Worm (Caenorhabditis elegans) whole organism, L4 larva: ENCODE measurements around the gene srw-61.

Experiments used
- F44E2.7 ChIP-seq: fragments of 200-800 bp; sonication (Bioruptor generic); IDR thresholded peaks from 2 replicates; pipeline ENCODE4 v2.1.2; 2022; ENCODE audit warnings: missing genetic modification characterization, missing compliant biosample characterization
- F49E8.2 ChIP-seq: sonication (generic microtip); optimal IDR thresholded peaks from 2 replicates; lab custom pipeline; 2016; ENCODE audit warnings: missing compliant biosample characterization, mild to moderate bottlenecking, missing genetic modification characterization, borderline replicate concordance
- T26A8.4 ChIP-seq: fragments of 200-800 bp; sonication (Bioruptor generic); IDR thresholded peaks from 2 replicates; pipeline ENCODE4 v1.3.6; 2022; ENCODE audit warnings: missing genetic modification characterization, missing compliant biosample characterization
- ZK546.5 ChIP-seq, 2 experiments: sonication (generic microtip); optimal IDR thresholded peaks; 2 replicates each; lab custom pipeline; 2017; ENCODE audit warnings: missing biosample characterization in 2 of 2, missing genetic modification characterization in 2 of 2
- aha-1 ChIP-seq: fragments of 150-350 bp; peaks from one replicate; lab custom pipeline; 2014; ENCODE audit warnings: missing biosample characterization, missing genetic modification characterization
- arid-1 ChIP-seq: fragments of 200-800 bp; sonication (Bioruptor generic); conservative IDR thresholded peaks from 2 replicates; pipeline ENCODE4 v1.3.6; 2022; ENCODE audit warnings: missing genetic modification reagents, missing genetic modification characterization, missing compliant biosample characterization
- ceh-20 ChIP-seq: fragments of 200-800 bp; sonication (Bioruptor generic); IDR thresholded peaks from 2 replicates; pipeline ENCODE4 v1.3.6; 2022; ENCODE audit warnings: missing genetic modification reagents, missing genetic modification characterization, missing compliant biosample characterization
- ceh-32 ChIP-seq: sonication (generic microtip); optimal IDR thresholded peaks from 2 replicates; lab custom pipeline; 2016; ENCODE audit warnings: mild to moderate bottlenecking, missing genetic modification characterization, missing compliant biosample characterization; ENCODE audit not compliant: poor library complexity
- ctbp-1 ChIP-seq: fragments of 200-800 bp; sonication (Bioruptor generic); IDR thresholded peaks from 2 replicates; pipeline ENCODE4 v1.3.6; 2022; ENCODE audit warnings: missing genetic modification reagents, missing genetic modification characterization, missing compliant biosample characterization
- daf-12 ChIP-seq: fragments of 150-350 bp; optimal IDR thresholded peaks from 2 replicates; lab custom pipeline; 2014; ENCODE audit warnings: missing biosample characterization, missing genetic modification reagents, missing genetic modification characterization
- dpl-1 ChIP-seq: fragments of 150-350 bp; optimal IDR thresholded peaks from 2 replicates; lab custom pipeline; 2014; ENCODE audit warnings: missing biosample characterization, missing genetic modification reagents, missing genetic modification characterization
- dve-1 ChIP-seq: sonication (generic microtip); optimal IDR thresholded peaks from 2 replicates; lab custom pipeline; 2017; ENCODE audit warnings: antibody characterized with exemption, mild to moderate bottlenecking, missing genetic modification characterization, missing compliant biosample characterization; ENCODE audit not compliant: insufficient read depth
- egl-43 ChIP-seq: fragments of 200-800 bp; sonication (Bioruptor generic); IDR thresholded peaks from 2 replicates; pipeline ENCODE4 v1.3.6; 2022; ENCODE audit warnings: missing genetic modification reagents, missing genetic modification characterization, missing compliant biosample characterization
- gei-8 ChIP-seq: fragments of 200-800 bp; sonication (Bioruptor generic); optimal IDR thresholded peaks from 2 replicates; lab custom pipeline; 2018; ENCODE audit warnings: mild to moderate bottlenecking, missing genetic modification characterization, missing compliant biosample characterization
- hlh-11 ChIP-seq: fragments of 200-800 bp; sonication (Bioruptor generic); optimal IDR thresholded peaks from 2 replicates; lab custom pipeline; 2018; ENCODE audit warnings: mild to moderate bottlenecking, missing genetic modification characterization, missing compliant biosample characterization
- hlh-30 ChIP-seq: sonication (generic microtip); optimal IDR thresholded peaks from 2 replicates; lab custom pipeline; 2017; ENCODE audit warnings: antibody characterized with exemption, mild to moderate bottlenecking, missing genetic modification characterization, missing compliant biosample characterization; ENCODE audit not compliant: insufficient read depth
- jun-1 ChIP-seq: fragments of 150-350 bp; optimal IDR thresholded peaks from 2 replicates; lab custom pipeline; 2014; ENCODE audit warnings: missing biosample characterization, missing genetic modification reagents, missing genetic modification characterization
- lin-13 ChIP-seq: fragments of 150-350 bp; optimal IDR thresholded peaks from 2 replicates; lab custom pipeline; 2014; ENCODE audit warnings: missing biosample characterization, missing genetic modification reagents, missing genetic modification characterization
- lin-39 ChIP-seq: fragments of 150-350 bp; optimal IDR thresholded peaks from 2 replicates; lab custom pipeline; 2014; ENCODE audit warnings: missing biosample characterization, missing genetic modification reagents, missing genetic modification characterization
- lir-3 ChIP-seq: sonication (generic microtip); optimal IDR thresholded peaks from 2 replicates; lab custom pipeline; 2016; ENCODE audit warnings: mild to moderate bottlenecking, missing genetic modification characterization, missing compliant biosample characterization
- madf-9 ChIP-seq: fragments of 200-800 bp; sonication (Bioruptor generic); conservative IDR thresholded peaks from 2 replicates; pipeline ENCODE4 v1.3.6; 2022; ENCODE audit warnings: missing genetic modification reagents, missing genetic modification characterization, missing compliant biosample characterization
- mdt-29 ChIP-seq: fragments of 200-800 bp; sonication (Bioruptor generic); IDR thresholded peaks from 2 replicates; pipeline ENCODE4 v1.3.6; 2022; ENCODE audit warnings: missing genetic modification reagents, missing genetic modification characterization, missing compliant biosample characterization
- mxl-3 ChIP-seq: fragments of 200-800 bp; sonication (Bioruptor generic); optimal IDR thresholded peaks from 2 replicates; lab custom pipeline; 2018; ENCODE audit warnings: mild to moderate bottlenecking, missing genetic modification characterization, missing compliant biosample characterization
- nhr-10 ChIP-seq: fragments of 150-350 bp; optimal IDR thresholded peaks from 2 replicates; lab custom pipeline; 2014; ENCODE audit warnings: missing biosample characterization, missing genetic modification characterization
- nhr-237 ChIP-seq: sonication (generic microtip); optimal IDR thresholded peaks from 2 replicates; lab custom pipeline; 2017; ENCODE audit warnings: missing biosample characterization, missing genetic modification characterization
- nhr-25 ChIP-seq: sonication (generic microtip); optimal IDR thresholded peaks from 2 replicates; lab custom pipeline; 2017; ENCODE audit warnings: missing genetic modification characterization, mild to moderate bottlenecking, missing compliant biosample characterization, antibody characterized with exemption, moderate library complexity, borderline replicate concordance; ENCODE audit not compliant: insufficient read depth
- nhr-42 ChIP-seq: fragments of 200-800 bp; sonication (Bioruptor generic); IDR thresholded peaks from 2 replicates; pipeline ENCODE4 v1.3.6; 2022; ENCODE audit warnings: missing genetic modification characterization, missing compliant biosample characterization
- nhr-6 ChIP-seq: fragments of 150-350 bp; optimal IDR thresholded peaks from 2 replicates; lab custom pipeline; 2014; ENCODE audit warnings: missing biosample characterization, missing genetic modification characterization
- pha-4 ChIP-seq, 2 experiments: fragments of 150-350 bp in 1 of 2; fragments of 200-800 bp in 1 of 2; sonication (Bioruptor generic) in 1 of 2; IDR thresholded peaks in 1 of 2; optimal IDR thresholded peaks in 1 of 2; 2 replicates each; pipeline versions ENCODE4 v1.3.6 to Lab custom; 2014 to 2022; ENCODE audit warnings: missing genetic modification characterization in 2 of 2, missing genetic modification reagents in 2 of 2, missing biosample characterization in 1 of 2, missing compliant biosample characterization in 1 of 2
- pqm-1 ChIP-seq: sonication (generic microtip); optimal IDR thresholded peaks from 2 replicates; lab custom pipeline; 2017; ENCODE audit warnings: missing biosample characterization, missing genetic modification characterization
- saeg-2 ChIP-seq: fragments of 200-800 bp; sonication (Bioruptor generic); IDR thresholded peaks from 2 replicates; pipeline ENCODE4 v1.3.6; 2022; ENCODE audit warnings: missing genetic modification reagents, missing genetic modification characterization, missing compliant biosample characterization
- sdz-12 ChIP-seq: fragments of 200-800 bp; sonication (Bioruptor generic); optimal IDR thresholded peaks from 2 replicates; lab custom pipeline; 2018; ENCODE audit warnings: mild to moderate bottlenecking, missing genetic modification characterization, missing compliant biosample characterization
- set-16 ChIP-seq: fragments of 200-800 bp; sonication (Bioruptor generic); IDR thresholded peaks from 2 replicates; pipeline ENCODE4 v1.3.6; 2022; ENCODE audit warnings: missing genetic modification reagents, missing genetic modification characterization, missing compliant biosample characterization
- snpc-1.2 ChIP-seq: fragments of 200-800 bp; sonication (Bioruptor generic); IDR thresholded peaks from 2 replicates; pipeline ENCODE4 v1.3.6; 2022; ENCODE audit warnings: missing genetic modification reagents, missing genetic modification characterization, missing compliant biosample characterization
- spr-1 ChIP-seq: sonication (generic microtip); optimal IDR thresholded peaks from 2 replicates; lab custom pipeline; 2016; ENCODE audit warnings: mild to moderate bottlenecking, missing genetic modification characterization, missing compliant biosample characterization
- unc-62 ChIP-seq, 3 experiments: fragments of 150-350 bp in 1 of 3; sonication (generic microtip); optimal IDR thresholded peaks in 2 of 3; peaks in 1 of 3; 1 replicate in 1 of 3; 2 replicates in 2 of 3; lab custom pipeline; 2014 to 2017; ENCODE audit warnings: missing biosample characterization in 3 of 3, missing genetic modification characterization in 3 of 3, missing genetic modification reagents in 3 of 3, missing genotype in 1 of 3
- zag-1 ChIP-seq: fragments of 150-350 bp; optimal IDR thresholded peaks from 2 replicates; lab custom pipeline; 2014; ENCODE audit warnings: missing biosample characterization, missing genetic modification characterization
- zfp-3 ChIP-seq: fragments of 200-800 bp; sonication (Bioruptor generic); conservative IDR thresholded peaks from 2 replicates; pipeline ENCODE4 v1.3.6; 2022; ENCODE audit warnings: missing genetic modification reagents, missing genetic modification characterization, missing compliant biosample characterization

The srw-61 gene

ce11 chrIV:16254464-16254863 is 16.0 kb upstream of the srw-61 start, which contains the start of gene hlh-17:
TSS of gene hlh-17 (plus strand) at chrIV:16254764.
- TF ChIP-seq unc-62 (GFP tag; optimal IDR thresholded peaks at IDR 0.05 in 1 of 2; lab: Kevin White, UChicago) (peak in 1 of 2 experiments; percentile 57), unc-62 (tag; optimal IDR thresholded peaks at IDR 0.05; lab: Kevin White, UChicago) (no peak), T26A8.4 (no peak)

- TF ChIP-seq dpl-1 (GFP tag; lab: Kevin White, UChicago) (no peak), pha-4 (GFP tag; IDR thresholded peaks at IDR 0.05; lab: Robert Waterston, UW) (no peak), pha-4 (tag; optimal IDR thresholded peaks at IDR 0.05; lab: Kevin White, UChicago) (no peak), zfp-3 (GFP tag; lab: Robert Waterston, UW) (no peak), nhr-237 (no peak), lin-39 (tag; lab: Kevin White, UChicago) (no peak), madf-9 (GFP tag; lab: Robert Waterston, UW) (no peak), lir-3 (tag; lab: Kevin White, UChicago) (no peak)
Measured at ce11 chrIV:16247131-16247530, 8.7 kb upstream of the srw-61 start, which contains the start of gene F38C2.1. TSS of gene F38C2.1 (plus strand) at chrIV:16247431.

- TF ChIP-seq nhr-6 (tag; lab: Kevin White, UChicago), result no peak
- no peak for TF ChIP-seq ZK546.5 (tag; optimal IDR thresholded peaks at IDR 0.05; lab: Kevin White, UChicago)
- no peak for TF ChIP-seq lin-13
- no peak for TF ChIP-seq ceh-20 (GFP tag; lab: Robert Waterston, UW)
- TF ChIP-seq snpc-1.2 (GFP tag; lab: Robert Waterston, UW), result peak; percentile 64
- TF ChIP-seq, all 104 proteins: peak for 1
Measured at ce11 chrIV:16236827-16237226, 1.6 kb downstream of the srw-61 start.

- TF ChIP-seq F44E2.7 (GFP tag; lab: Robert Waterston, UW) (no peak), daf-12 (no peak), saeg-2 (GFP tag; lab: Robert Waterston, UW) (no peak), mdt-29 (GFP tag; lab: Robert Waterston, UW) (no peak), pqm-1 (tag; lab: Kevin White, UChicago) (no peak), nhr-42 (GFP tag; lab: Robert Waterston, UW) (no peak), aha-1 (tag; lab: Kevin White, UChicago) (no peak), pha-4 (GFP tag; IDR thresholded peaks at IDR 0.05; lab: Robert Waterston, UW) (no peak), pha-4 (tag; optimal IDR thresholded peaks at IDR 0.05; lab: Kevin White, UChicago) (no peak), ceh-32 (no peak), gei-8 (GFP tag; lab: Kevin White, UChicago) (no peak), nhr-10 (tag; lab: Kevin White, UChicago) (no peak), hlh-30 (no peak), sdz-12 (GFP tag; lab: Kevin White, UChicago) (no peak)
Measured at ce11 chrIV:16233028-16233427, 5.4 kb downstream of the srw-61 start, which contains the start of the genes hpa-1 and irld-39. TSS of gene hpa-1 (minus strand) at chrIV:16233128. TSS of gene irld-39 (plus strand) at chrIV:16233148.

- TF ChIP-seq arid-1 (GFP tag; lab: Robert Waterston, UW), result no peak
- peak in 1 of 2 experiments; percentile 90 for TF ChIP-seq unc-62 (GFP tag; optimal IDR thresholded peaks at IDR 0.05 in 1 of 2; lab: Kevin White, UChicago)
- TF ChIP-seq unc-62 (tag; optimal IDR thresholded peaks at IDR 0.05; lab: Kevin White, UChicago), result no peak
Measured at ce11 chrIV:16230464-16230863, 8.0 kb downstream of the srw-61 start.

- TF ChIP-seq zag-1 (tag; lab: Kevin White, UChicago), result no peak
- TF ChIP-seq egl-43, result no peak
- no peak for TF ChIP-seq dve-1 (tag; lab: Kevin White, UChicago)
- TF ChIP-seq spr-1 (tag; lab: Kevin White, UChicago), result no peak
- TF ChIP-seq set-16, result no peak
- no peak for TF ChIP-seq ctbp-1
- no peak for TF ChIP-seq hlh-11 (tag; lab: Kevin White, UChicago)
- TF ChIP-seq jun-1 (tag; lab: Kevin White, UChicago), result no peak
- TF ChIP-seq mxl-3 (GFP tag; lab: Kevin White, UChicago), result no peak
- TF ChIP-seq F49E8.2 (tag; lab: Kevin White, UChicago), result no peak
- no peak for TF ChIP-seq nhr-25 (tag; lab: Kevin White, UChicago)
Measured at ce11 chrIV:16225747-16226146, 12.7 kb downstream of the srw-61 start, which contains the start of gene H25K10.4. TSS of gene H25K10.4 (plus strand) at chrIV:16226047.
